Worm (Caenorhabditis elegans): ENCODE measurements around the gene F54F2.7.

F54F2.7 gene

ce11 chrIII:8767889-8768361, 39.2 kb downstream of the F54F2.7 start, which contains the start of gene mtss-1 (continued):
- TF ChIP-seq snpc-3.4 (tag; optimal IDR thresholded peaks at IDR 0.05) = peak; percentile 44
- TF ChIP-seq ZK185.1 (tag; optimal IDR thresholded peaks at IDR 0.05; ENCODE audit: poor library complexity, severe bottlenecking) = peak; percentile 16
- TF ChIP-seq nhr-120 (GFP tag; IDR thresholded peaks at IDR 0.05) = no peak
- no peak for TF ChIP-seq ccch-3 (GFP tag; optimal IDR thresholded peaks at IDR 0.05)
- no peak for TF ChIP-seq nhr-90 (tag; optimal IDR thresholded peaks at IDR 0.05)
- peak; percentile 11 for TF ChIP-seq snpc-1.1 (tag; optimal IDR thresholded peaks at IDR 0.05; ENCODE audit: insufficient read depth)
- peak; percentile 61 for TF ChIP-seq dox-1 (GFP tag; IDR thresholded peaks at IDR 0.05)
- TF ChIP-seq pha-4 (tag; optimal IDR thresholded peaks at IDR 0.05) = no peak

ce11 chrIII:8767292-8767829, 39.8 kb downstream of the F54F2.7 start, which contains the start of gene mig-22:
Gene mig-22 (minus strand): TSS chrIII:8767342.
- TF ChIP-seq hmg-1.2 (GFP tag; IDR thresholded peaks at IDR 0.05) (peak; percentile 70; the same call in 1 of the 2 replicates), B0035.1 (tag; optimal IDR thresholded peaks at IDR 0.05) (no peak)

ce11 chrIII:8766467-8766866, 40.7 kb downstream of the F54F2.7 start:
- TF ChIP-seq B0336.3 (GFP tag; IDR thresholded peaks at IDR 0.05) (no peak), ceh-79 (tag; optimal IDR thresholded peaks at IDR 0.05) (no peak), lsl-1 (GFP tag; optimal IDR thresholded peaks at IDR 0.05) (no peak), snpc-3.4 (tag; optimal IDR thresholded peaks at IDR 0.05) (no peak), F10E7.11 (tag; optimal IDR thresholded peaks at IDR 0.05) (no peak), akir-1 (GFP tag; optimal IDR thresholded peaks at IDR 0.05) (no peak), lag-1 (GFP tag; IDR thresholded peaks at IDR 0.05) (no peak), cebp-2 (GFP tag; IDR thresholded peaks at IDR 0.05) (no peak), let-607 (tag; optimal IDR thresholded peaks at IDR 0.05) (no peak), hsf-1 (GFP tag; IDR thresholded peaks at IDR 0.05) (no peak), lin-40 (tag; optimal IDR thresholded peaks at IDR 0.05) (no peak), K12H6.12 (tag; optimal IDR thresholded peaks at IDR 0.05) (no peak), cebp-1 (GFP tag; IDR thresholded peaks at IDR 0.05) (no peak), cebp-1 (tag; optimal IDR thresholded peaks at IDR 0.05) (no peak)

- TF ChIP-seq egrh-3 (GFP tag; IDR thresholded peaks at IDR 0.05) (no peak), B0336.3 (GFP tag; IDR thresholded peaks at IDR 0.05) (no peak), akir-1 (GFP tag; optimal IDR thresholded peaks at IDR 0.05) (no peak), Y79H2A.3 (GFP tag; conservative IDR thresholded peaks at IDR 0.05) (no peak), Y67H2A.10 (GFP tag; conservative IDR thresholded peaks at IDR 0.05) (no peak), hlh-26 (GFP tag; conservative IDR thresholded peaks at IDR 0.05) (no peak)
Measured at ce11 chrIII:8765030-8765429, 42.1 kb downstream of the F54F2.7 start.

ce11 chrIII:8763111-8763510, 44.0 kb downstream of the F54F2.7 start:
- TF ChIP-seq lir-1 (GFP tag; conservative IDR thresholded peaks at IDR 0.05) (no peak), lin-54 (GFP tag; optimal IDR thresholded peaks at IDR 0.05) (peak; percentile 51), snpc-1.3 (tag; optimal IDR thresholded peaks at IDR 0.05; ENCODE audit: insufficient read depth) (peak; percentile 51), nhr-27 (tag; optimal IDR thresholded peaks at IDR 0.05) (no peak), F23B12.7 (tag; optimal IDR thresholded peaks at IDR 0.05; ENCODE audit: insufficient read depth) (no peak), lin-40 (tag; optimal IDR thresholded peaks at IDR 0.05) (no peak), madf-8 (GFP tag; conservative IDR thresholded peaks at IDR 0.05) (0 out of 2 replicates have a peak, but pooled peaks have one; percentile 31), dpl-1 (GFP tag; optimal IDR thresholded peaks at IDR 0.05) (no peak), somi-1 (GFP tag; optimal IDR thresholded peaks at IDR 0.05) (no peak), F52B5.7 (tag; optimal IDR thresholded peaks at IDR 0.05) (no peak), chd-7 (tag; optimal IDR thresholded peaks at IDR 0.05) (no peak), ceh-91 (GFP tag; IDR thresholded peaks at IDR 0.05) (peak; percentile 36; the same call in 1 of the 2 replicates), Y53F4B.3 (GFP tag; IDR thresholded peaks at IDR 0.05) (no peak), hmg-1.2 (GFP tag; IDR thresholded peaks at IDR 0.05) (no peak), madf-10 (tag; optimal IDR thresholded peaks at IDR 0.05) (no peak), F33H1.4 (GFP tag; IDR thresholded peaks at IDR 0.05) (peak; percentile 84)
